Worm (Caenorhabditis elegans) whole organism, L3 larva: ENCODE data around the gene hrpf-2.

Source experiments
- ceh-82 ChIP-seq: fragments of 150-350 bp; optimal IDR thresholded peaks from 2 replicates; lab custom pipeline; 2014; ENCODE audit warnings: missing biosample characterization, missing genetic modification characterization
- elt-2 ChIP-seq: sonication (generic microtip); optimal IDR thresholded peaks from 2 replicates; lab custom pipeline; 2016; ENCODE audit warnings: missing genetic modification reagents, mild to moderate bottlenecking, missing genetic modification characterization, missing compliant biosample characterization
- lin-39 ChIP-seq: fragments of 150-350 bp; optimal IDR thresholded peaks from 2 replicates; lab custom pipeline; 2018; ENCODE audit warnings: missing biosample characterization, missing genetic modification reagents, missing genetic modification characterization
- mdl-1 ChIP-seq: fragments of 150-350 bp; optimal IDR thresholded peaks from 2 replicates; lab custom pipeline; 2014; ENCODE audit warnings: missing biosample characterization, missing genetic modification characterization
- mml-1 ChIP-seq: fragments of 150-350 bp; sonication (generic microtip); optimal IDR thresholded peaks from 3 replicates; lab custom pipeline; 2014; ENCODE audit warnings: missing biosample characterization, missing genetic modification characterization
- nhr-12 ChIP-seq: fragments of 150-350 bp; optimal IDR thresholded peaks from 2 replicates; lab custom pipeline; 2014; ENCODE audit warnings: missing biosample characterization, missing genetic modification characterization
- pha-4 ChIP-seq: fragments of 150-350 bp; optimal IDR thresholded peaks from 2 replicates; lab custom pipeline; 2014; ENCODE audit warnings: missing biosample characterization, missing genetic modification reagents, missing genetic modification characterization
- pqm-1 ChIP-seq: fragments of 150-350 bp; optimal IDR thresholded peaks from 2 replicates; lab custom pipeline; 2017; ENCODE audit warnings: missing biosample characterization, missing genetic modification characterization, inconsistent platforms
- unc-39 ChIP-seq: sonication (generic microtip); optimal IDR thresholded peaks from 4 replicates; lab custom pipeline; 2017; ENCODE audit warnings: missing biosample characterization, missing genetic modification characterization
- zag-1 ChIP-seq: fragments of 150-350 bp; optimal IDR thresholded peaks from 2 replicates; lab custom pipeline; 2014; ENCODE audit warnings: missing biosample characterization, missing genetic modification characterization
- ztf-11 ChIP-seq: fragments of 150-350 bp; optimal IDR thresholded peaks from 2 replicates; lab custom pipeline; 2014; ENCODE audit warnings: missing biosample characterization, missing genetic modification characterization

DNA sequence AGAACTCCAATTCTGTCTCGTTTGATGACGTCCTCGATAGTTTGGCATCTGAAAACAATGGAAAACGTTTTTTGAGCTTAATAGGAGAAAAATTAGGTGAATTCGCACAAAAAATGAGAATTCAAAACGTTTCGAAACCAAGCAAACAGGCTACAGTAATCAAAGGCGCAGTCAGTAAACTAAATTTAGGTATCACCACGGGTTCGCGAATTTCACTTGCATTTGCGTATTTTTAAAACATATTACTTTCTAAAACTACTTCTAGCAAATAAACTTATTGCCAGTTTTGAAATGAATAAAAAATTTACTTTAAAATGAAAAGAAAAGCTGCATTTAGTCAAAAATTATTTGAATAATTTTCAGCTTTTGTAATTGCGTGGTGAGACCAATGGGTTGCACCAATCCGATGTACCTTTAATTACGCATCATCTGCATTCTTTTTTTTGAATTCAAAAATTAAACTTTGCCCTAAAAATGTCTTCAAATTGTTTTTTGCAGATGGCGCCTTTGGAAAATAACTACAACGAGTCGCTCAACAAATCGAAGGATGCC is 42.8 kb upstream of the hrpf-2 start, which contains the start of the genes Y73B6BL.23 and htp-2:
- TF ChIP-seq zag-1 (tag; lab: Kevin White, UChicago) = no peak
- no peak for TF ChIP-seq elt-2
- no peak for TF ChIP-seq unc-39 (tag; lab: Kevin White, UChicago)
- no peak for TF ChIP-seq mdl-1 (tag; lab: Kevin White, UChicago)
- no peak for TF ChIP-seq pqm-1
- no peak for TF ChIP-seq ztf-11 (tag; lab: Kevin White, UChicago)
- no peak for TF ChIP-seq nhr-12
- no peak for TF ChIP-seq ceh-82 (tag; lab: Kevin White, UChicago)
- no peak for TF ChIP-seq mml-1 (tag; lab: Kevin White, UChicago)
- TF ChIP-seq pha-4 (tag; lab: Kevin White, UChicago) = no peak
- TF ChIP-seq lin-39 (tag; lab: Kevin White, UChicago) = no peak
